Fruit fly (Drosophila melanogaster): Measurements from ENCODE around the gene Ero1L.

Gene Ero1L

dm6 chr3L:4221792-4222191 lies 51.6 kb downstream of the Ero1L start:
- no peak for TF ChIP-seq cnc (optimal IDR thresholded peaks at IDR 0.05)
- no peak for TF ChIP-seq CG7101 (tag; optimal IDR thresholded peaks at IDR 0.05)
- no peak for TF ChIP-seq kay (GFP tag; ENCODE audit: borderline replicate concordance)
- TF ChIP-seq CG1620 (GFP tag; optimal IDR thresholded peaks at IDR 0.05): no peak
- TF ChIP-seq tj (GFP tag; optimal IDR thresholded peaks at IDR 0.05): no peak
- TF ChIP-seq Crg-1 (GFP tag; optimal IDR thresholded peaks at IDR 0.05): no peak
- TF ChIP-seq CG11617 (GFP tag; optimal IDR thresholded peaks at IDR 0.05): no peak
- TF ChIP-seq CG12768 (GFP tag; optimal IDR thresholded peaks at IDR 0.05): no peak
- no peak for TF ChIP-seq cic (GFP tag; optimal IDR thresholded peaks at IDR 0.05)
- TF ChIP-seq ovo (GFP tag; optimal IDR thresholded peaks at IDR 0.05): no peak
- TF ChIP-seq Mnt (GFP tag; optimal IDR thresholded peaks at IDR 0.05): no peak
- no peak for TF ChIP-seq bab1 (GFP tag; optimal IDR thresholded peaks at IDR 0.05)

Measured in whole organism, adult.